ENCODE assay signal across 1 fruit fly cellular context in the genomic region with DNA sequence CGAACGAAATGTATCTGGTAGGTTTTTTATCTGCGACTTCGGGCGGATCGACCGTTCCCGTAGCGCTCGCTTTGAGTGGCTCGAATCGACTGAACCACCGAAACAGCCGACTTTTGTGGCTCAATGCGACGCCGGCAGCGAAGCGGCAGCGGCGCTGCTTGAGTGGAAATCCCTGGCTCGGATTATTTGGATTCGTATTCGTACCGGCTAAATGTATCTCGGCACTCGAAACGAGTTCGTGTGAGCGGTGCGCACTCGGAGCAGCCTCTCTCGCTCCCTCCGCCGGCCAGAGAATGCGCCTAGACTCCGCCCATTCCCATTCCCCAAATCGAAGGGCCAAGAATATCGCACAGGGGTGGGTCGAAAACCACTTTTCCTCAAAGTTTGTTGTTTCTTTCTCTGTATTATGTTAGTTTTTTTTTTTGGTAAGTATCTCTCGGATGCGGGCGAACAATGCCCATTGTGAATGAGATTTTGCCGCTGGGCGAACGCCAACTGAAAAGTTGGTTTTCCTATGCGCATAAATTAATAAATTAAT.
A peak's percentile ranks its signal among the peaks of the same experiment; 100 is the strongest.
TF ChIP-seq lines count a peak whose summit lies in the region.

No protein-coding gene starts in this region.

TF ChIP-seq in whole organism, embryonic, 481 proteins besides CTCF, POLR2A, EP300 and RAD21 (continued from another document and continues in another):
- TF ChIP-seq CG17568 (GFP tag; optimal IDR thresholded peaks at IDR 0.05; lab: Kevin White, UChicago) (peak; percentile 25), Aef1 (GFP tag; IDR thresholded peaks at IDR 0.05; lab: Robert Waterston, UW) (no peak), h (optimal IDR thresholded peaks at IDR 0.05; lab: Kevin White, UChicago) (no peak), CG14441 (GFP tag; IDR thresholded peaks at IDR 0.05; lab: Robert Waterston, UW) (no peak), MTF-1 (GFP tag; optimal IDR thresholded peaks at IDR 0.05; lab: Kevin White, UChicago; ENCODE audit: borderline replicate concordance) (no peak), vvl (GFP tag; IDR thresholded peaks at IDR 0.05; lab: Robert Waterston, UW) (peak; percentile 66; the same call in 1 of the 2 replicates), sr (GFP tag; IDR thresholded peaks at IDR 0.05; lab: Robert Waterston, UW) (no peak), bcd (GFP tag; optimal IDR thresholded peaks at IDR 0.05; lab: Kevin White, UChicago) (no peak), cad (GFP tag; optimal IDR thresholded peaks at IDR 0.05; lab: Kevin White, UChicago) (no peak), emc (GFP tag; optimal IDR thresholded peaks at IDR 0.05; lab: Kevin White, UChicago) (no peak), D19A (tag; optimal IDR thresholded peaks at IDR 0.05; lab: Kevin White, UChicago) (no peak), gro (GFP tag; optimal IDR thresholded peaks at IDR 0.05; lab: Kevin White, UChicago) (no peak), CG1603 (tag; optimal IDR thresholded peaks at IDR 0.05; lab: Kevin White, UChicago) (no peak), knrl (GFP tag; IDR thresholded peaks at IDR 0.05; lab: Robert Waterston, UW; ENCODE audit: partially characterized antibody) (0 out of 3 replicates have a peak, but pooled peaks have one; percentile 33), ap (GFP tag; IDR thresholded peaks at IDR 0.05; lab: Robert Waterston, UW) (no peak), Dbx (GFP tag; IDR thresholded peaks at IDR 0.05; lab: Robert Waterston, UW) (no peak), CG8359 (GFP tag; optimal IDR thresholded peaks at IDR 0.05; lab: Kevin White, UChicago; ENCODE audit: borderline replicate concordance) (no peak), CG4360 (GFP tag; IDR thresholded peaks at IDR 0.05; lab: Robert Waterston, UW) (0 out of 2 replicates have a peak, but pooled peaks have one; percentile 9), CG12155 (GFP tag; optimal IDR thresholded peaks at IDR 0.05; lab: Kevin White, UChicago) (no peak), Oli (tag; optimal IDR thresholded peaks at IDR 0.05; lab: Kevin White, UChicago) (no peak), lab (GFP tag; optimal IDR thresholded peaks at IDR 0.05; lab: Kevin White, UChicago) (no peak), sna (GFP tag; IDR thresholded peaks at IDR 0.05; lab: Robert Waterston, UW; ENCODE audit: partially characterized antibody) (peak; percentile 62; the same call in 1 of the 2 replicates), Mad (GFP tag; optimal IDR thresholded peaks at IDR 0.05; lab: Kevin White, UChicago) (no peak), CG13287 (GFP tag; IDR thresholded peaks at IDR 0.05; lab: Robert Waterston, UW; ENCODE audit: partially characterized antibody) (peak; percentile 57), chinmo (GFP tag; IDR thresholded peaks at IDR 0.05; lab: Robert Waterston, UW; ENCODE audit: partially characterized antibody) (peak; percentile 82; the same call in 1 of the 4 replicates), danr (GFP tag; IDR thresholded peaks at IDR 0.05; lab: Robert Waterston, UW) (no peak), Blimp-1 (GFP tag; optimal IDR thresholded peaks at IDR 0.05; lab: Kevin White, UChicago) (no peak), CG43689 (GFP tag; IDR thresholded peaks at IDR 0.05; lab: Robert Waterston, UW) (no peak), mirr (GFP tag; optimal IDR thresholded peaks at IDR 0.05; lab: Kevin White, UChicago) (no peak), Trl (optimal IDR thresholded peaks at IDR 0.05; lab: Kevin White, UChicago) (peak in 1 of 2 experiments; percentile 9), Trl (GFP tag; optimal IDR thresholded peaks at IDR 0.05; lab: Kevin White, UChicago) (no peak), CG11723 (GFP tag; optimal IDR thresholded peaks at IDR 0.05; lab: Kevin White, UChicago) (no peak), CG1832 (GFP tag; optimal IDR thresholded peaks at IDR 0.05; lab: Kevin White, UChicago) (peak; percentile 94), CG2889 (GFP tag; IDR thresholded peaks at IDR 0.05; lab: Robert Waterston, UW) (no peak), so (GFP tag; IDR thresholded peaks at IDR 0.05; lab: Robert Waterston, UW) (0 out of 3 replicates have a peak, but pooled peaks have one; percentile 14), Hmr (GFP tag; optimal IDR thresholded peaks at IDR 0.05; lab: Kevin White, UChicago) (no peak), da (GFP tag; optimal IDR thresholded peaks at IDR 0.05; lab: Kevin White, UChicago) (no peak), grau (tag; optimal IDR thresholded peaks at IDR 0.05; lab: Kevin White, UChicago) (no peak), CG9609 (GFP tag; optimal IDR thresholded peaks at IDR 0.05; lab: Kevin White, UChicago) (no peak), corto (GFP tag; optimal IDR thresholded peaks at IDR 0.05; lab: Kevin White, UChicago) (no peak), CG4328 (GFP tag; optimal IDR thresholded peaks at IDR 0.05; lab: Kevin White, UChicago) (no peak), Oaz (GFP tag; IDR thresholded peaks at IDR 0.05; lab: Robert Waterston, UW) (no peak), CG2712 (tag; optimal IDR thresholded peaks at IDR 0.05; lab: Kevin White, UChicago) (peak; percentile 81), Nf-YB (GFP tag; optimal IDR thresholded peaks at IDR 0.05; lab: Kevin White, UChicago) (peak; percentile 97), ATbp (GFP tag; optimal IDR thresholded peaks at IDR 0.05; lab: Kevin White, UChicago) (no peak), CG10321 (GFP tag; IDR thresholded peaks at IDR 0.05; lab: Robert Waterston, UW) (no peak), Atf6 (GFP tag; IDR thresholded peaks at IDR 0.05; lab: Robert Waterston, UW) (no peak), CG6272 (GFP tag; IDR thresholded peaks at IDR 0.05; lab: Robert Waterston, UW) (no peak), CG11247 (GFP tag; IDR thresholded peaks at IDR 0.05; lab: Robert Waterston, UW) (no peak), CG6765 (GFP tag; optimal IDR thresholded peaks at IDR 0.05; lab: Kevin White, UChicago) (no peak), peb (GFP tag; IDR thresholded peaks at IDR 0.05; lab: Robert Waterston, UW) (no peak), CG15073 (GFP tag; optimal IDR thresholded peaks at IDR 0.05; lab: Kevin White, UChicago) (no peak), zfh1 (GFP tag; IDR thresholded peaks at IDR 0.05; lab: Robert Waterston, UW) (no peak), CG9932 (GFP tag; IDR thresholded peaks at IDR 0.05; lab: Robert Waterston, UW) (no peak), chn (GFP tag; optimal IDR thresholded peaks at IDR 0.05; lab: Kevin White, UChicago) (no peak), Neu2 (GFP tag; optimal IDR thresholded peaks at IDR 0.05; lab: Kevin White, UChicago; ENCODE audit: borderline replicate concordance) (no peak), sisA (GFP tag; IDR thresholded peaks at IDR 0.05; lab: Robert Waterston, UW) (no peak), fru (optimal IDR thresholded peaks at IDR 0.05; lab: Kevin White, UChicago) (no peak), pum (GFP tag; optimal IDR thresholded peaks at IDR 0.05; lab: Kevin White, UChicago) (no peak), CG8388 (GFP tag; optimal IDR thresholded peaks at IDR 0.05; lab: Kevin White, UChicago) (no peak), CG31388 (GFP tag; optimal IDR thresholded peaks at IDR 0.05; lab: Kevin White, UChicago) (no peak), org-1 (GFP tag; optimal IDR thresholded peaks at IDR 0.05; lab: Kevin White, UChicago) (no peak), CG18599 (GFP tag; optimal IDR thresholded peaks at IDR 0.05; lab: Kevin White, UChicago) (no peak), ewg (GFP tag; optimal IDR thresholded peaks at IDR 0.05; lab: Kevin White, UChicago) (peak; percentile 33), Dip3 (GFP tag; optimal IDR thresholded peaks at IDR 0.05; lab: Kevin White, UChicago) (no peak), fd3F (GFP tag; optimal IDR thresholded peaks at IDR 0.05; lab: Kevin White, UChicago) (no peak), rib (GFP tag; IDR thresholded peaks at IDR 0.05; lab: Robert Waterston, UW) (no peak), Stat92E (GFP tag; optimal IDR thresholded peaks at IDR 0.05; lab: Kevin White, UChicago) (peak in 1 of 3 experiments; percentile 13), CG34422 (GFP tag; IDR thresholded peaks at IDR 0.05; lab: Robert Waterston, UW) (peak; percentile 27; the same call in 1 of the 3 replicates), dimm (GFP tag; IDR thresholded peaks at IDR 0.05; lab: Robert Waterston, UW) (no peak), esg (GFP tag; conservative IDR thresholded peaks at IDR 0.05; lab: Robert Waterston, UW) (no peak), jumu (GFP tag; optimal IDR thresholded peaks at IDR 0.05; lab: Kevin White, UChicago) (no peak), CG15696 (tag; optimal IDR thresholded peaks at IDR 0.05; lab: Kevin White, UChicago) (no peak), Sox102F (GFP tag; optimal IDR thresholded peaks at IDR 0.05; lab: Kevin White, UChicago) (no peak), pros (GFP tag; optimal IDR thresholded peaks at IDR 0.05; lab: Kevin White, UChicago) (peak; percentile 66), al (GFP tag; IDR thresholded peaks at IDR 0.05; lab: Robert Waterston, UW) (no peak), HmgD (GFP tag; optimal IDR thresholded peaks at IDR 0.05; lab: Kevin White, UChicago) (no peak), Taf1 (GFP tag; IDR thresholded peaks at IDR 0.05; lab: Robert Waterston, UW) (no peak), CG15269 (tag; optimal IDR thresholded peaks at IDR 0.05; lab: Kevin White, UChicago) (no peak), ash1 (GFP tag; optimal IDR thresholded peaks at IDR 0.05; lab: Kevin White, UChicago) (peak; percentile 8), E2f1 (GFP tag; IDR thresholded peaks at IDR 0.05; lab: Robert Waterston, UW) (no peak), pzg (GFP tag; optimal IDR thresholded peaks at IDR 0.05; lab: Kevin White, UChicago) (no peak), Opbp (GFP tag; IDR thresholded peaks at IDR 0.05; lab: Robert Waterston, UW; ENCODE audit: partially characterized antibody) (peak; percentile 73; the same call in 2 of the 3 replicates), CG32767 (GFP tag; IDR thresholded peaks at IDR 0.05; lab: Robert Waterston, UW) (0 out of 2 replicates have a peak, but pooled peaks have one; percentile 31), ttk (GFP tag; IDR thresholded peaks at IDR 0.05; lab: Robert Waterston, UW) (peak; percentile 15; the same call in 1 of the 2 replicates), Hsf (GFP tag; optimal IDR thresholded peaks at IDR 0.05; lab: Kevin White, UChicago) (no peak), ara (GFP tag; IDR thresholded peaks at IDR 0.05; lab: Robert Waterston, UW) (no peak), Hr3 (GFP tag; optimal IDR thresholded peaks at IDR 0.05; lab: Kevin White, UChicago) (no peak), Doc3 (GFP tag; IDR thresholded peaks at IDR 0.05; lab: Robert Waterston, UW; ENCODE audit: partially characterized antibody) (no peak), ERR (GFP tag; optimal IDR thresholded peaks at IDR 0.05; lab: Kevin White, UChicago) (no peak), sd (tag; optimal IDR thresholded peaks at IDR 0.05; lab: Kevin White, UChicago) (peak; percentile 74), cg (GFP tag; optimal IDR thresholded peaks at IDR 0.05; lab: Kevin White, UChicago) (peak; percentile 26), pfk (GFP tag; optimal IDR thresholded peaks at IDR 0.05; lab: Kevin White, UChicago) (no peak), CG12391 (tag; optimal IDR thresholded peaks at IDR 0.05; lab: Kevin White, UChicago) (no peak), Nf-YC (tag; optimal IDR thresholded peaks at IDR 0.05; lab: Kevin White, UChicago) (peak; percentile 97), CG12236 (GFP tag; optimal IDR thresholded peaks at IDR 0.05; lab: Kevin White, UChicago) (no peak), Ssrp (tag; optimal IDR thresholded peaks at IDR 0.05; lab: Kevin White, UChicago) (no peak), ro (GFP tag; IDR thresholded peaks at IDR 0.05; lab: Robert Waterston, UW) (no peak), stc (GFP tag; IDR thresholded peaks at IDR 0.05; lab: Robert Waterston, UW) (no peak), CG12299 (tag; optimal IDR thresholded peaks at IDR 0.05; lab: Kevin White, UChicago) (no peak), Meics (GFP tag; optimal IDR thresholded peaks at IDR 0.05; lab: Kevin White, UChicago) (no peak), HLH4C (GFP tag; IDR thresholded peaks at IDR 0.05; lab: Robert Waterston, UW; ENCODE audit: partially characterized antibody) (peak; percentile 31; the same call in 1 of the 3 replicates), Hey (tag; optimal IDR thresholded peaks at IDR 0.05; lab: Kevin White, UChicago) (no peak), Jarid2 (GFP tag; optimal IDR thresholded peaks at IDR 0.05; lab: Kevin White, UChicago) (peak; percentile 89), z (GFP tag; IDR thresholded peaks at IDR 0.05; lab: Robert Waterston, UW) (peak; percentile 100), amos (GFP tag; IDR thresholded peaks at IDR 0.05; lab: Robert Waterston, UW; ENCODE audit: partially characterized antibody) (peak; percentile 60; the same call in 1 of the 2 replicates), sens (GFP tag; lab: Kevin White, UChicago) (peak; percentile 22), her (GFP tag; optimal IDR thresholded peaks at IDR 0.05; lab: Kevin White, UChicago) (no peak), trem (tag; optimal IDR thresholded peaks at IDR 0.05; lab: Kevin White, UChicago) (peak; percentile 15), CG6791 (GFP tag; IDR thresholded peaks at IDR 0.05; lab: Robert Waterston, UW; ENCODE audit: partially characterized antibody) (peak; percentile 44; the same call in 1 of the 3 replicates), toy (GFP tag; IDR thresholded peaks at IDR 0.05; lab: Robert Waterston, UW) (no peak), gsb-n (tag; optimal IDR thresholded peaks at IDR 0.05; lab: Kevin White, UChicago) (no peak), oc (tag; optimal IDR thresholded peaks at IDR 0.05; lab: Kevin White, UChicago) (peak; percentile 41), Max (GFP tag; optimal IDR thresholded peaks at IDR 0.05; lab: Kevin White, UChicago) (no peak), ranshi (GFP tag; IDR thresholded peaks at IDR 0.05; lab: Robert Waterston, UW) (no peak), CG3407 (GFP tag; optimal IDR thresholded peaks at IDR 0.05; lab: Kevin White, UChicago) (no peak), dm (GFP tag; optimal IDR thresholded peaks at IDR 0.05; lab: Kevin White, UChicago) (no peak), CG1647 (GFP tag; optimal IDR thresholded peaks at IDR 0.05; lab: Kevin White, UChicago) (no peak), gce (GFP tag; IDR thresholded peaks at IDR 0.05; lab: Robert Waterston, UW) (no peak), mld (GFP tag; IDR thresholded peaks at IDR 0.05; lab: Robert Waterston, UW; ENCODE audit: partially characterized antibody) (0 out of 3 replicates have a peak, but pooled peaks have one; percentile 63), CG4404 (GFP tag; IDR thresholded peaks at IDR 0.05; lab: Robert Waterston, UW) (no peak), BEAF-32 (GFP tag; optimal IDR thresholded peaks at IDR 0.05; lab: Kevin White, UChicago) (no peak), ssp (GFP tag; IDR thresholded peaks at IDR 0.05; lab: Robert Waterston, UW) (no peak), H2.0 (GFP tag; IDR thresholded peaks at IDR 0.05; lab: Robert Waterston, UW) (no peak), tap (tag; optimal IDR thresholded peaks at IDR 0.05; lab: Kevin White, UChicago) (no peak), ato (GFP tag; IDR thresholded peaks at IDR 0.05; lab: Robert Waterston, UW; ENCODE audit: partially characterized antibody) (peak; percentile 37; the same call in 1 of the 2 replicates)
